Worm (Caenorhabditis elegans) whole organism, young adult: ENCODE results near the gene F47B8.3.

Experiments used
- him-1 ChIP-seq: sonication (generic microtip); optimal IDR thresholded peaks from 2 replicates; lab custom pipeline; 2016; ENCODE audit warnings: missing genotype, missing genetic modification reagents, missing genetic modification characterization, missing compliant biosample characterization
- madf-8 ChIP-seq: fragments of 200-800 bp; sonication (Bioruptor generic); conservative IDR thresholded peaks from 2 replicates; pipeline ENCODE4 v1.3.6; 2022; ENCODE audit warnings: missing genetic modification reagents, missing genetic modification characterization, missing compliant biosample characterization
- nhr-80 ChIP-seq: sonication (generic microtip); optimal IDR thresholded peaks from 2 replicates; lab custom pipeline; 2016; ENCODE audit warnings: missing genetic modification characterization, missing compliant biosample characterization
- unc-130 ChIP-seq: sonication (generic microtip); optimal IDR thresholded peaks from 2 replicates; lab custom pipeline; 2016; ENCODE audit warnings: missing genetic modification reagents, missing genetic modification characterization, missing compliant biosample characterization

- TF ChIP-seq madf-8 (GFP tag; lab: Robert Waterston, UW), result no peak
- TF ChIP-seq unc-130 (GFP tag; lab: Kevin White, UChicago), result no peak
- TF ChIP-seq him-1 (tag; lab: Kevin White, UChicago), result no peak
- TF ChIP-seq nhr-80 (tag; lab: Kevin White, UChicago), result no peak
Observed at ce11 chrV:14328806-14329205, 6.0 kb upstream of the F47B8.3 start, which contains the start of gene pepm-1.
